Fruit fly (Drosophila melanogaster): Measurements from ENCODE around the gene CG7017.

CG7017 gene

DNA sequence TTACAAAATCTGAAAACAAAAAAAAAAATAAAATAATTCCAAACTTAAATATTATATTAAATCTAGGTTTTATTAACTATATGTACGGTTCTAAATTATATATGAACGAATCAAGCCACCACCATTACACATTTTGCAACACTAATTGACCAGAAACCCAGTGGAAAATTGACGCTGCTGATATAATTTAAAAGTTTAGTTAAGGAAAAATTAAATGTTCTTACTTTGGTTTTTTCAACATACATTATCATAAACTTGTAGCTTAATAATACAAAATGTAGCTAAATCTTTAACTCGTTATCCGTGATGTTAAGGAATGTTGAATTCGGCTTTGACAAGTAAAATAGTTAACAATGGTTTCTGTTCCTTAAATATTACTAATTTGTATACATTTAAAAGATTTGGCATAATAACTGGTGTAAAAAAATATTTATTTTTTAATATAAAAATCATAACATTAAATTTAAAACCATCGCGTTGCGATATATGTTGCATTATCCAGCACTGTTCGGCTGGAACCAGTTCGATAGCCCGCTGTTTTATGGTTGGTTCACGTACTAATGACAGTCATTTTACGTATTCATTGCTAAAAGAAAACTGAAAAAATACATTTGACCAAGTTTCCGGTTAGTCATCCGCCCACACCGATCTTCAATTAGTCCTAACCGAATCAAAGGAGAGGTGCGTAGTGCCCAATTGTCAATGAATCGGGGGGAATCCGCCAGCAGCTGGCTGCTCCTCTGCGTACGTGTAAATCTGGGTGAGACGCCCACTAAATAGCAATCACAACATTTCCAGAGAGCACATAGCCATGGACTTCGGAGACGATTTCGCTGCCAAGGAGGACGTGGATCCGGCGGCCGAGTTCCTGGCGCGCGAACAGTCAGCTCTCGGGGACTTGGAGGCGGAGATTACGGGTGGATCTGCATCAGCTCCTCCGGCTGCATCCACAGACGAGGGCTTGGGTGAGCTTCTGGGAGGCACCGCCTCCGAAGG, 30.4 kb upstream of the CG7017 start (continued):
- TF ChIP-seq ssp (GFP tag; IDR thresholded peaks at IDR 0.05) (peak; percentile 56), CG10959 (GFP tag; IDR thresholded peaks at IDR 0.05) (no peak), CG4707 (GFP tag; optimal IDR thresholded peaks at IDR 0.05) (no peak), CG12391 (tag; optimal IDR thresholded peaks at IDR 0.05) (peak; percentile 76), C15 (GFP tag; IDR thresholded peaks at IDR 0.05) (no peak), CG32772 (GFP tag; IDR thresholded peaks at IDR 0.05) (peak; percentile 56), CG13624 (GFP tag; optimal IDR thresholded peaks at IDR 0.05) (no peak), jumu (GFP tag; optimal IDR thresholded peaks at IDR 0.05) (no peak), CG9876 (GFP tag; optimal IDR thresholded peaks at IDR 0.05) (no peak), Ptx1 (GFP tag; IDR thresholded peaks at IDR 0.05) (peak; percentile 50), mirr (GFP tag; optimal IDR thresholded peaks at IDR 0.05) (no peak), CG11456 (GFP tag; IDR thresholded peaks at IDR 0.05) (peak; percentile 74), ase (GFP tag; IDR thresholded peaks at IDR 0.05) (peak; percentile 62; the same call in 2 of the 3 replicates), CG17328 (GFP tag; IDR thresholded peaks at IDR 0.05) (peak; percentile 22; the same call in 1 of the 2 replicates), crc (GFP tag; optimal IDR thresholded peaks at IDR 0.05) (no peak), wek (GFP tag; optimal IDR thresholded peaks at IDR 0.05) (no peak), bigmax (GFP tag; optimal IDR thresholded peaks at IDR 0.05) (no peak), dmrt11E (tag; optimal IDR thresholded peaks at IDR 0.05) (peak; percentile 30), Camta (GFP tag; optimal IDR thresholded peaks at IDR 0.05) (no peak), knrl (GFP tag; IDR thresholded peaks at IDR 0.05; ENCODE audit: partially characterized antibody) (peak; percentile 72), CG15696 (tag; optimal IDR thresholded peaks at IDR 0.05) (no peak), CG16813 (GFP tag; IDR thresholded peaks at IDR 0.05; ENCODE audit: partially characterized antibody) (peak; percentile 72), CG10431 (GFP tag; optimal IDR thresholded peaks at IDR 0.05) (no peak), lmd (GFP tag; IDR thresholded peaks at IDR 0.05) (peak; percentile 64), croc (GFP tag; conservative IDR thresholded peaks at IDR 0.05) (no peak), dati (GFP tag; IDR thresholded peaks at IDR 0.05) (no peak), CG2120 (GFP tag; optimal IDR thresholded peaks at IDR 0.05) (peak; percentile 64), CG4404 (GFP tag; IDR thresholded peaks at IDR 0.05) (peak; percentile 43), CG3838 (GFP tag; optimal IDR thresholded peaks at IDR 0.05) (no peak), tap (tag; optimal IDR thresholded peaks at IDR 0.05) (no peak), Asciz (GFP tag; optimal IDR thresholded peaks at IDR 0.05) (peak; percentile 56), Aef1 (GFP tag; IDR thresholded peaks at IDR 0.05) (peak; percentile 35), CG11247 (GFP tag; IDR thresholded peaks at IDR 0.05) (peak; percentile 60), zen (tag; optimal IDR thresholded peaks at IDR 0.05) (peak; percentile 74), CG14710 (tag; optimal IDR thresholded peaks at IDR 0.05) (peak; percentile 48), gem (tag; optimal IDR thresholded peaks at IDR 0.05) (peak; percentile 77), Blimp-1 (GFP tag; optimal IDR thresholded peaks at IDR 0.05) (peak; percentile 40), ash1 (GFP tag; optimal IDR thresholded peaks at IDR 0.05) (no peak), Pdp1 (GFP tag; optimal IDR thresholded peaks at IDR 0.05) (no peak), Bdp1 (GFP tag; optimal IDR thresholded peaks at IDR 0.05) (no peak), H2.0 (GFP tag; IDR thresholded peaks at IDR 0.05) (peak; percentile 53), CG8388 (GFP tag; optimal IDR thresholded peaks at IDR 0.05) (peak; percentile 30), ato (GFP tag; IDR thresholded peaks at IDR 0.05; ENCODE audit: partially characterized antibody) (no peak), CG6175 (GFP tag; IDR thresholded peaks at IDR 0.05) (no peak), Optix (GFP tag; IDR thresholded peaks at IDR 0.05) (no peak), so (GFP tag; IDR thresholded peaks at IDR 0.05) (0 out of 3 replicates have a peak, but pooled peaks have one; percentile 45), Jarid2 (GFP tag; optimal IDR thresholded peaks at IDR 0.05) (no peak), CG16863 (GFP tag; optimal IDR thresholded peaks at IDR 0.05) (no peak)

All from whole organism, embryonic.